Worm (Caenorhabditis elegans): ENCODE measurements around the gene F25H9.7.
"Not testable (repeated sequence)": the region's sequence is repeated elsewhere in the genome, so short reads cannot be mapped to it uniquely, and the experiment has no call there.

F25H9.7 gene

DNA sequence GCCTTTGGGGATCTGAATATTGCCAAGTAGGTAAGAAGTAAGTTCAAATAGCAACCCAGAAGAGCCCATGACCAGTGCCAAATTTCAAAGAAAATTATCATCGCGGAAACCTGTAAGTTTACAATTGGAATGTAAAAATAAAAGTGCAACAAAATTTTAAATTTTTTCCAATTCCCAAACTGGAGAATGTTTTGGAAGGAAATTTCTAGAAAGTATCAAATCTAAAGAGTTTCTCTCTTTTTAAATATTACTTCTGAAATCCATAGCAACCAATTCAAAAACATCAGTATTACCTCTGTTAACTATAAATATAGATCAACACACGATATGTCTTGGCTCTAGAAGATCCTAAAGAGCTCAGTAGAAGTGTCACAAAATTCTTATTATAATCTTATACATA, 39.5 kb upstream of the F25H9.7 start, which contains the start of gene srd-19:
Gene srd-19, minus strand, starts transcription at position 101 of the 400 bp plus-strand sequence.
- TF ChIP-seq sea-1 (GFP tag; conservative IDR thresholded peaks at IDR 0.05) (no peak), aly-1 (tag; optimal IDR thresholded peaks at IDR 0.05) (no peak), scrt-1 (GFP tag; IDR thresholded peaks at IDR 0.05) (no peak), ama-1 (optimal IDR thresholded peaks at IDR 0.05) (no peak), tra-4 (tag; optimal IDR thresholded peaks at IDR 0.05) (no peak), flt-1 (GFP tag; IDR thresholded peaks at IDR 0.05) (no peak), F13C5.2 (tag; optimal IDR thresholded peaks at IDR 0.05) (no peak), ceh-36 (tag; optimal IDR thresholded peaks at IDR 0.05) (no peak), ets-7 (tag; optimal IDR thresholded peaks at IDR 0.05) (no peak), B0310.2 (tag; optimal IDR thresholded peaks at IDR 0.05) (no peak), ceh-13 (GFP tag; optimal IDR thresholded peaks at IDR 0.05) (no peak), tbx-37 (GFP tag; conservative IDR thresholded peaks at IDR 0.05) (no peak)

DNA sequence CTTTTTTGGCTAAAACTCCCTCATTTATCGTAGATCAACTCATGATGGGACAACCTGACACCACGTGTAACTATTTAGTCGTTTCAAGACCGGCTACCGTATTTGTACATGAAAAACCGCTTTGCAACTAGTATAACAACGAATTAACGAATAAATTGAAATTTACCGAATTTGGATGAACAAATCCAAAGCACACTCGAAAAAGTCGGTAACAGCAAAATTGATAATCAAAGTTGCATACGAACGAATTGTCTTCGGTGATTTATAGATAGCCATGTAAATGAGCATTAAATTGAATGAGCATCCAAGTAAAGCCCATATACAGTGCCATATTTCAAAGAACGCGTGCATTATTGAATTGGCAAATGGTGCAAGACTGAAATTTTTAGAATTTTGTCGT, 35.8 kb upstream of the F25H9.7 start, which contains the start of gene srd-17:
Gene srd-17, minus strand, starts transcription at position 351 of the 400 bp plus-strand sequence.
- no peak for TF ChIP-seq hmg-4 (GFP tag; optimal IDR thresholded peaks at IDR 0.05)
- TF ChIP-seq F13C5.2 (tag; optimal IDR thresholded peaks at IDR 0.05): no peak
- TF ChIP-seq tbx-11 (GFP tag; IDR thresholded peaks at IDR 0.05): no peak
- no peak for TF ChIP-seq ama-1 (optimal IDR thresholded peaks at IDR 0.05)
- TF ChIP-seq tbx-37 (GFP tag; conservative IDR thresholded peaks at IDR 0.05): no peak
- TF ChIP-seq scrt-1 (GFP tag; IDR thresholded peaks at IDR 0.05): no peak
- TF ChIP-seq tra-4 (tag; optimal IDR thresholded peaks at IDR 0.05): no peak
- TF ChIP-seq pes-1 (GFP tag; IDR thresholded peaks at IDR 0.05): no peak
- TF ChIP-seq sea-1 (GFP tag; conservative IDR thresholded peaks at IDR 0.05): no peak
- no peak for TF ChIP-seq aly-1 (tag; optimal IDR thresholded peaks at IDR 0.05)
- no peak for TF ChIP-seq B0310.2 (tag; optimal IDR thresholded peaks at IDR 0.05)
- TF ChIP-seq ets-7 (tag; optimal IDR thresholded peaks at IDR 0.05): no peak
- TF ChIP-seq hnd-1 (tag; optimal IDR thresholded peaks at IDR 0.05): no peak
- no peak for TF ChIP-seq ceh-36 (tag; optimal IDR thresholded peaks at IDR 0.05)

DNA sequence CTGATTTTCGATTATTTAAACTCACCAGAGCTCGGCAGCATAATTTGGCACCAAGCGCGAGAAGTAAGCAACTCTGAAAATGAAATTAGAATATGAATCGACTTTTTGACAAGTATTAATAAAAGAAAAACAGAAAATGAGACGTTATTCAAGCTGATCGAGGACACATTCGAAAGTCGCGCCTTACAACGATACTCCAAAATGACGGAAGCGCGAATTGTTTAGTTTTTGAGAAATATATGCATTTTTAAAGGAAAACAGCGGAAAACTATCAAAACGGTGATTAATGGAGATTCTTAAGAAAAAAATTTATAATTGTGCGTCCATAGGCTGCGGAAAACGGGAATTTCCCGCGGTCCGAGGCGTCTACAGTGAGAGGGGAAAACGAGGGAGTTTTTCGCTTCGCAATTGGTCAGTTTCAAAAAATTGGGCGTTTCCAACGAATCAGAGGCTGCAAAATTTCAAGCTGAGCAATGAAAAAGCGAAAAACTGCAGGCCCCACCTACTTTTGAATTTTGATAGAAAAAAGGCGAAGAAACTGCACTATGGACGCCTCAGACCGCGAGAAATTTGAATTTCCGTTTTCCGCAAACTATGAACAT, 30.6 kb upstream of the F25H9.7 start, which contains the start of gene mes-4:
Gene mes-4, minus strand, starts transcription at position 73 of the 602 bp plus-strand sequence.
- TF ChIP-seq F13C5.2 (tag; optimal IDR thresholded peaks at IDR 0.05): peak; percentile 33
- TF ChIP-seq ama-1 (optimal IDR thresholded peaks at IDR 0.05): no peak

DNA sequence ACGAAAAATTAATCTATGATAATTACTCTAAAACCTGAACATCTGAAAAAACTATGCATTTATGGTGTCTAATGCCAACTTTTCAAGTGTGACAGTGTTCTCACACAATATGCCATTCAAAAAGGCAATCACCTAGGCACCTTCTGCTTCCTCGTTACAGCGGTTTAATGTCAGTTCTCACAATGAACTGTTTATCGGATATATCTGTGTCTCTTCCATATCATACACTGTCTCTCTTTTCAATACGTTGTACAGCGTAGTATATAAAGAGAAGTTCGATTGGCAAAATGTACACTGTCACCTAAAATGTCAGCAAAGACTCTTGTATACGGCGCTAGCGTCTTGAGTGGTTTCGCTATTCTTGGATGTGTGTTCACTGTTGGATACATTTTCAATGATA, 26.5 kb upstream of the F25H9.7 start, which contains the start of gene col-162:
Gene col-162, plus strand, starts transcription at position 301 of the 400 bp plus-strand sequence.
- TF ChIP-seq tbx-37 (GFP tag; conservative IDR thresholded peaks at IDR 0.05) (no peak), ceh-36 (tag; optimal IDR thresholded peaks at IDR 0.05) (no peak), ceh-13 (GFP tag; optimal IDR thresholded peaks at IDR 0.05) (no peak), hmbx-1 (tag; optimal IDR thresholded peaks at IDR 0.05) (no peak), pes-1 (GFP tag; IDR thresholded peaks at IDR 0.05) (no peak), ets-7 (tag; optimal IDR thresholded peaks at IDR 0.05) (no peak), F13C5.2 (tag; optimal IDR thresholded peaks at IDR 0.05) (no peak), flt-1 (GFP tag; IDR thresholded peaks at IDR 0.05) (no peak), aly-1 (tag; optimal IDR thresholded peaks at IDR 0.05) (no peak), hmg-4 (GFP tag; optimal IDR thresholded peaks at IDR 0.05) (no peak), scrt-1 (GFP tag; IDR thresholded peaks at IDR 0.05) (no peak), B0310.2 (tag; optimal IDR thresholded peaks at IDR 0.05) (no peak), ama-1 (optimal IDR thresholded peaks at IDR 0.05) (no peak), hnd-1 (tag; optimal IDR thresholded peaks at IDR 0.05) (no peak), sea-1 (GFP tag; conservative IDR thresholded peaks at IDR 0.05) (no peak), tbx-11 (GFP tag; IDR thresholded peaks at IDR 0.05) (no peak), tra-4 (tag; optimal IDR thresholded peaks at IDR 0.05) (no peak)

DNA sequence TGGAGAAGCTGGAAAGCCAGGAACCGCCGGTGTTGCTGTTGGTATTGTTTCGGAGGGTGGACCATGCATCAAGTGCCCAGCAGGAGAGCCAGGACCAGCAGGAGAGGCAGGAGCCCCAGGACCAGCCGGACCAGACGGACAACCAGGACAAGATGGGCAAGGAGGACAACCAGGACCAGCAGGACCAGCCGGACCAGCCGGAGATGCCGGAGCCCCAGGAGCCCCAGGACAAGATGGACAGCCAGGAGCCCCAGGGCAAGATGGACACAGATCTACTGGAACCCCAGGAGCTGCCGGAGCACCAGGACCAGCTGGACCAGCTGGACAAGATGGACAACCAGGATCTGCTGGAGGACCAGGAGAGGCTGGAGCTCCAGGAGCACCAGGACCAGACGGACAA, 25.4 kb upstream of the F25H9.7 start:
- TF ChIP-seq scrt-1 (GFP tag; IDR thresholded peaks at IDR 0.05): no peak
- no peak for TF ChIP-seq ama-1 (optimal IDR thresholded peaks at IDR 0.05)
- no peak for TF ChIP-seq ceh-36 (tag; optimal IDR thresholded peaks at IDR 0.05)
- TF ChIP-seq F13C5.2 (tag; optimal IDR thresholded peaks at IDR 0.05): no peak
- no peak for TF ChIP-seq ceh-13 (GFP tag; optimal IDR thresholded peaks at IDR 0.05)
- no peak for TF ChIP-seq tbx-11 (GFP tag; IDR thresholded peaks at IDR 0.05)
- no peak for TF ChIP-seq ets-7 (tag; optimal IDR thresholded peaks at IDR 0.05)
- TF ChIP-seq aly-1 (tag; optimal IDR thresholded peaks at IDR 0.05): no peak
- TF ChIP-seq B0310.2 (tag; optimal IDR thresholded peaks at IDR 0.05): no peak
- no peak for TF ChIP-seq hnd-1 (tag; optimal IDR thresholded peaks at IDR 0.05)
- TF ChIP-seq flt-1 (GFP tag; IDR thresholded peaks at IDR 0.05): no peak
- TF ChIP-seq pes-1 (GFP tag; IDR thresholded peaks at IDR 0.05): no peak
- no peak for TF ChIP-seq hmg-4 (GFP tag; optimal IDR thresholded peaks at IDR 0.05)
- no peak for TF ChIP-seq tra-4 (tag; optimal IDR thresholded peaks at IDR 0.05)

DNA sequence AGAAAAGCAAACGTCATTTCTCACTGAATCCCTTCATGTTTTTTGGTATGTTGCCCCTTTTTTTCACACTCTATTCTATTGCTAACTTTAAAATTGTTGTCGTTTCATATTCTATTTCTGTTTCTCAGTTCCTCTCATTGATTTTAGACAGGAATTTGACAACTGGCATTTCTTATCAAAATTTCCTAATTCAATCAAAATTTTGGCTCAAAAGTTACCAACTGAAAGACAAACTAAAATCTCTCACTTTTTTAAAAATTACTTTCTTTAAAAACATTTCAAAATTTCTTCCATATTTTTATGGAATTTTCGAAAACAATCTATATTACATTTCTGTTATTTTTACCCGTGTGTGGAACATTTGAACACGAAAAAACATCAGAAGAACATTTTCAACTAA, 24.6 kb upstream of the F25H9.7 start, which contains the start of gene Y2H9A.6:
Gene Y2H9A.6, plus strand, starts transcription at position 301 of the 400 bp plus-strand sequence.
- not testable (repeated sequence) for TF ChIP-seq hmbx-1 (tag; optimal IDR thresholded peaks at IDR 0.05); B0310.2 (tag; optimal IDR thresholded peaks at IDR 0.05); ama-1 (optimal IDR thresholded peaks at IDR 0.05)

DNA sequence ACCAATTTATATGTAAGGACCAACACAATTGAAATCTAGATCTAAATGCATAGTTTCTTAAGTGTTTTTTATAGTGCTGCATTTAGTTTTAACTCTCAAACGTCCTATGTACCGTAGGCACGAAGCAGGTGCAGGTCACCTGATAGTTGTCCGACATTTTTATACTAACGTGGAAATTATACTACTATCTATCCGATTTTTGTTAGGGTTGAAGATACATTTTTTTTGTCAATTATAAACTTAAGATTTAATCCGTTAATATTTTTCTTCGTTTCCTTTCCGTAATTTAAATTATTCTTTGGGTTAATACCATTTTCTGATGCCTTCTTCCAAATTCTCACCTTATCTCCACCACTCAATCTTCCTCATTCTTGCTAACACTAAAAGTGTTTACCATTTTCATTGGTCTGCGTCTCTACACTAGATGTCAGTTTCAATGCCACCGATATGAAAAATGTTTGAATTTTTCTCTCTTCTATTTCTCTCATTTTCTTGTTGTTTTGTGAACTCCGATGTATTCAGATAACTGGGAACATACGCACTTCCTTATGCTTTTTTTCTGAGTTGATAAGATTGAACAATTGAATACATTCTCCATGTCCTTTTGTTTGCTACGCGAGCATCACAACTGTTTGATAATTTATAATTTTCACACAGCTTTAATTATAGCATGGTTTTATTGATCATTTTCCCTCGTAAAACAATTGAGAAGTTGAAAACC, 22.8 kb upstream of the F25H9.7 start, which contains the start of gene Y2H9A.4:
Gene Y2H9A.4, plus strand, starts transcription at position 671 of the 721 bp plus-strand sequence.
- TF ChIP-seq scrt-1 (GFP tag; IDR thresholded peaks at IDR 0.05) (no peak), ceh-13 (GFP tag; optimal IDR thresholded peaks at IDR 0.05) (no peak)

Data from whole organism, early embryonic.